Fruit fly (Drosophila melanogaster) whole organism, embryonic: ENCODE data around the gene CG13720.

Experiments used
- Atf-2 ChIP-seq: fragments of 200-800 bp; sonication (Bioruptor generic); optimal IDR thresholded peaks from 2 replicates; lab custom pipeline; 2016; ENCODE audit warnings: missing biosample characterization, missing genetic modification characterization
- Atf6 ChIP-seq: fragments of 200-800 bp; sonication (Bioruptor generic); IDR thresholded peaks from 2 replicates; pipeline ENCODE4 v1.3.6; 2022; ENCODE audit warnings: missing biosample characterization, missing genetic modification characterization
- Blimp-1 ChIP-seq: fragments of 200-800 bp; sonication (Bioruptor generic); optimal IDR thresholded peaks from 3 replicates; lab custom pipeline; 2018; ENCODE audit warnings: missing biosample characterization, missing genetic modification characterization, mild to moderate bottlenecking, moderate library complexity, missing genetic modification reagents
- CG11247 ChIP-seq: fragments of 200-800 bp; sonication (Bioruptor generic); IDR thresholded peaks from 2 replicates; pipeline ENCODE4 v1.3.6; 2022; ENCODE audit warnings: missing biosample characterization, missing genetic modification characterization
- CG12219 ChIP-seq: fragments of 200-800 bp; sonication (Bioruptor generic); optimal IDR thresholded peaks from 3 replicates; lab custom pipeline; 2018; ENCODE audit warnings: missing biosample characterization, mild to moderate bottlenecking, missing genetic modification characterization
- CG12744 ChIP-seq: fragments of 200-800 bp; sonication (Bioruptor generic); optimal IDR thresholded peaks from 2 replicates; lab custom pipeline; 2016; ENCODE audit warnings: missing biosample characterization, missing genetic modification characterization
- CG14965 ChIP-seq: fragments of 200-800 bp; sonication (Bioruptor generic); optimal IDR thresholded peaks from 2 replicates; lab custom pipeline; 2016; ENCODE audit warnings: missing biosample characterization, missing genetic modification characterization, borderline replicate concordance
- CG15011 ChIP-seq: fragments of 200-800 bp; sonication (Bioruptor generic); optimal IDR thresholded peaks from 3 replicates; lab custom pipeline; 2018; ENCODE audit warnings: missing biosample characterization, mild to moderate bottlenecking, missing genetic modification characterization
- CG1647 ChIP-seq: fragments of 200-800 bp; sonication (Bioruptor generic); optimal IDR thresholded peaks from 3 replicates; lab custom pipeline; 2016; ENCODE audit warnings: missing biosample characterization, missing genetic modification characterization
- CG17612 ChIP-seq: fragments of 200-800 bp; sonication (Bioruptor generic); IDR thresholded peaks from 2 replicates; pipeline ENCODE4 v1.3.6; 2022; ENCODE audit warnings: missing biosample characterization, missing genetic modification characterization
- CG18599 ChIP-seq: fragments of 200-800 bp; sonication (Bioruptor generic); optimal IDR thresholded peaks from 3 replicates; lab custom pipeline; 2017; ENCODE audit warnings: missing biosample characterization, missing genetic modification characterization, mild to moderate bottlenecking, moderate library complexity, missing genetic modification reagents
- CG2712 ChIP-seq: fragments of 200-800 bp; optimal IDR thresholded peaks from 3 replicates; lab custom pipeline; 2019; ENCODE audit warnings: missing biosample characterization, mild to moderate bottlenecking, missing genetic modification characterization, moderate library complexity
- CG32532 ChIP-seq: fragments of 200-800 bp; sonication (Bioruptor generic); IDR thresholded peaks from 2 replicates; pipeline ENCODE4 v1.3.6; 2022; ENCODE audit warnings: missing biosample characterization, missing genetic modification characterization
- CG42726 ChIP-seq: fragments of 200-800 bp; sonication (Bioruptor generic); IDR thresholded peaks from 2 replicates; pipeline ENCODE4 v1.3.6; 2022; ENCODE audit warnings: missing biosample characterization, missing genetic modification characterization; ENCODE audit not compliant: partially characterized antibody
- CG4328 ChIP-seq: fragments of 200-800 bp; sonication (Bioruptor generic); optimal IDR thresholded peaks from 3 replicates; lab custom pipeline; 2017; ENCODE audit warnings: missing biosample characterization, missing genetic modification reagents, missing genetic modification characterization
- CG43689 ChIP-seq: fragments of 200-800 bp; sonication (Bioruptor generic); IDR thresholded peaks from 2 replicates; pipeline ENCODE4 v1.3.6; 2022; ENCODE audit warnings: missing biosample characterization, missing genetic modification characterization
- CG6791 ChIP-seq: fragments of 200-800 bp; sonication (Bioruptor generic); IDR thresholded peaks from 3 replicates; pipeline ENCODE4 v1.3.6; 2022; ENCODE audit warnings: missing biosample characterization, missing genetic modification characterization; ENCODE audit not compliant: partially characterized antibody
- CG6813 ChIP-seq: fragments of 200-800 bp; sonication (Bioruptor generic); optimal IDR thresholded peaks from 2 replicates; lab custom pipeline; 2017; ENCODE audit warnings: missing biosample characterization, missing genetic modification characterization, mild to moderate bottlenecking, moderate library complexity, missing genetic modification reagents
- CG8281 ChIP-seq: fragments of 200-800 bp; sonication (Bioruptor generic); optimal IDR thresholded peaks from 2 replicates; lab custom pipeline; 2018; ENCODE audit warnings: missing biosample characterization, mild to moderate bottlenecking, missing genetic modification characterization, moderate library complexity
- CG8388 ChIP-seq: fragments of 200-800 bp; sonication (Bioruptor generic); optimal IDR thresholded peaks from 2 replicates; lab custom pipeline; 2019; ENCODE audit warnings: missing biosample characterization, mild to moderate bottlenecking, missing genetic modification characterization, moderate library complexity
- CG8924 ChIP-seq: fragments of 200-800 bp; optimal IDR thresholded peaks from 3 replicates; lab custom pipeline; 2019; ENCODE audit warnings: missing biosample characterization, mild to moderate bottlenecking, missing genetic modification characterization, moderate library complexity
- CrebB ChIP-seq: fragments of 200-800 bp; sonication (Bioruptor generic); optimal IDR thresholded peaks from 3 replicates; lab custom pipeline; 2018; ENCODE audit warnings: missing biosample characterization, mild to moderate bottlenecking, missing genetic modification characterization
- Doc2 ChIP-seq: fragments of 200-800 bp; sonication (Bioruptor generic); IDR thresholded peaks from 2 replicates; pipeline ENCODE4 v1.3.6; 2022; ENCODE audit warnings: missing biosample characterization, missing genetic modification characterization
- Eip74EF ChIP-seq, 2 experiments: fragments of 200-800 bp in 1 of 2; fragments of >200 bp in 1 of 2; sonication (Bioruptor generic) in 1 of 2; optimal IDR thresholded peaks; 2 replicates each; lab custom pipeline; 2017 to 2019; ENCODE audit warnings: missing biosample characterization in 2 of 2, missing genetic modification characterization in 2 of 2, mild to moderate bottlenecking in 1 of 2, moderate library complexity in 1 of 2
- HLH4C ChIP-seq: fragments of 200-800 bp; sonication (Bioruptor generic); IDR thresholded peaks from 3 replicates; pipeline ENCODE4 v1.3.6; 2022; ENCODE audit warnings: missing biosample characterization, missing genetic modification characterization; ENCODE audit not compliant: partially characterized antibody
- Hr51 ChIP-seq, 2 experiments: fragments of 200-800 bp; sonication (Bioruptor generic); optimal IDR thresholded peaks; 2 replicates in 1 of 2; 3 replicates in 1 of 2; lab custom pipeline; 2016 to 2018; ENCODE audit warnings: missing biosample characterization in 2 of 2, missing genetic modification characterization in 2 of 2, mild to moderate bottlenecking in 1 of 2, moderate library complexity in 1 of 2
- MBD-R2 ChIP-seq: fragments of 200-800 bp; sonication (Bioruptor generic); IDR thresholded peaks from 2 replicates; pipeline ENCODE4 v1.3.6; 2022; ENCODE audit warnings: missing biosample characterization, missing genetic modification characterization
- MESR4 ChIP-seq: fragments of 200-800 bp; sonication (Bioruptor generic); optimal IDR thresholded peaks from 2 replicates; lab custom pipeline; 2018; ENCODE audit warnings: missing biosample characterization, mild to moderate bottlenecking, missing genetic modification characterization, moderate library complexity
- NC2β ChIP-seq: fragments of 200-800 bp; sonication (Bioruptor generic); optimal IDR thresholded peaks from 2 replicates; lab custom pipeline; 2016; ENCODE audit warnings: missing biosample characterization, missing genetic modification characterization
- NfI ChIP-seq: fragments of 200-800 bp; sonication (Bioruptor generic); optimal IDR thresholded peaks from 3 replicates; lab custom pipeline; 2018; ENCODE audit warnings: missing biosample characterization, mild to moderate bottlenecking, missing genetic modification characterization, moderate library complexity
- Ptx1 ChIP-seq: fragments of 200-800 bp; sonication (Bioruptor generic); IDR thresholded peaks from 2 replicates; pipeline ENCODE4 v1.3.6; 2022; ENCODE audit warnings: missing biosample characterization, missing genetic modification characterization
- Scr ChIP-seq: fragments of 200-800 bp; sonication (Bioruptor generic); IDR thresholded peaks from 2 replicates; pipeline ENCODE4 v1.3.6; 2022; ENCODE audit warnings: missing biosample characterization, missing genetic modification characterization; ENCODE audit not compliant: partially characterized antibody
- Sox100B ChIP-seq: fragments of 200-800 bp; sonication (Bioruptor generic); optimal IDR thresholded peaks from 3 replicates; lab custom pipeline; 2018; ENCODE audit warnings: missing biosample characterization, mild to moderate bottlenecking, missing genetic modification characterization
- amos ChIP-seq: fragments of 200-800 bp; sonication (Bioruptor generic); IDR thresholded peaks from 2 replicates; pipeline ENCODE4 v1.3.6; 2022; ENCODE audit warnings: missing biosample characterization, missing genetic modification characterization; ENCODE audit not compliant: partially characterized antibody
- aop ChIP-seq: fragments of 200-800 bp; sonication (Bioruptor generic); IDR thresholded peaks from 2 replicates; pipeline ENCODE4 v1.3.6; 2022; ENCODE audit warnings: missing biosample characterization, missing genetic modification characterization
- bigmax ChIP-seq: fragments of 200-800 bp; sonication (Bioruptor generic); optimal IDR thresholded peaks from 2 replicates; lab custom pipeline; 2018; ENCODE audit warnings: missing biosample characterization, mild to moderate bottlenecking, missing genetic modification characterization
- btn ChIP-seq: fragments of 200-800 bp; sonication (Bioruptor generic); optimal IDR thresholded peaks from 2 replicates; lab custom pipeline; 2016; ENCODE audit warnings: missing biosample characterization, missing genetic modification characterization
- dimm ChIP-seq: fragments of 200-800 bp; sonication (Bioruptor generic); IDR thresholded peaks from 2 replicates; pipeline ENCODE4 v1.3.6; 2022; ENCODE audit warnings: missing biosample characterization, missing genetic modification characterization
- grn ChIP-seq: fragments of 200-800 bp; sonication (Bioruptor generic); optimal IDR thresholded peaks from 3 replicates; lab custom pipeline; 2017; ENCODE audit warnings: missing biosample characterization, missing genetic modification characterization
- gsb-n ChIP-seq: fragments of 200-800 bp; sonication (Bioruptor generic); optimal IDR thresholded peaks from 3 replicates; lab custom pipeline; 2018; ENCODE audit warnings: missing biosample characterization, mild to moderate bottlenecking, missing genetic modification characterization
- gt ChIP-seq: fragments of 200-800 bp; sonication (Bioruptor generic); IDR thresholded peaks from 2 replicates; pipeline ENCODE4 v1.3.6; 2022; ENCODE audit warnings: missing biosample characterization, missing genetic modification characterization
- knrl ChIP-seq: fragments of 200-800 bp; sonication (Bioruptor generic); IDR thresholded peaks from 3 replicates; pipeline ENCODE4 v1.3.6; 2022; ENCODE audit warnings: missing biosample characterization, missing genetic modification characterization; ENCODE audit not compliant: partially characterized antibody
- pan ChIP-seq, 4 experiments: fragments of >200 bp in 3 of 4; fragments of 200-800 bp in 1 of 4; sonication (Bioruptor generic) in 1 of 4; optimal IDR thresholded peaks in 3 of 4; IDR thresholded peaks in 1 of 4; 2 replicates each; pipeline versions ENCODE4 v1.3.6 to Lab custom; 2017 to 2022; ENCODE audit warnings: missing biosample characterization in 2 of 4, missing genetic modification characterization in 2 of 4, mixed read lengths in 1 of 4
- pzg ChIP-seq: fragments of 200-800 bp; sonication (Bioruptor generic); optimal IDR thresholded peaks from 3 replicates; lab custom pipeline; 2018; ENCODE audit warnings: missing biosample characterization, mild to moderate bottlenecking, missing genetic modification characterization, moderate library complexity
- salm ChIP-seq: fragments of 200-800 bp; sonication (Bioruptor generic); optimal IDR thresholded peaks from 2 replicates; lab custom pipeline; 2018; ENCODE audit warnings: missing biosample characterization, mild to moderate bottlenecking, missing genetic modification characterization
- tll ChIP-seq, 2 experiments: fragments of 200-800 bp in 1 of 2; fragments of >200 bp in 1 of 2; sonication (Bioruptor generic) in 1 of 2; optimal IDR thresholded peaks; 2 replicates each; lab custom pipeline; 2017 to 2019; ENCODE audit warnings: missing biosample characterization in 2 of 2, missing genetic modification characterization in 2 of 2, mild to moderate bottlenecking in 1 of 2, moderate library complexity in 1 of 2
- tup ChIP-seq: fragments of 200-800 bp; sonication (Bioruptor generic); optimal IDR thresholded peaks from 2 replicates; lab custom pipeline; 2016; ENCODE audit warnings: missing biosample characterization, mild to moderate bottlenecking, missing genetic modification characterization, moderate library complexity
- vvl ChIP-seq: fragments of 200-800 bp; sonication (Bioruptor generic); IDR thresholded peaks from 2 replicates; pipeline ENCODE4 v1.3.6; 2022; ENCODE audit warnings: missing biosample characterization, missing genetic modification characterization

Gene CG13720

dm6 chr3L:4546650-4547049 is 46.4 kb upstream of the CG13720 start (continued):
- no peak for TF ChIP-seq CG14965 (GFP tag; lab: Kevin White, UChicago)
- no peak for TF ChIP-seq CG17612 (GFP tag; lab: Robert Waterston, UW)
- TF ChIP-seq CG8924 (tag; lab: Kevin White, UChicago): peak; percentile 77
- peak; percentile 70 for TF ChIP-seq vvl (GFP tag; lab: Robert Waterston, UW)
- TF ChIP-seq pzg: no peak
- peak; percentile 26 for TF ChIP-seq CG15011 (GFP tag; lab: Kevin White, UChicago)
- TF ChIP-seq knrl (GFP tag; lab: Robert Waterston, UW): no peak
- no peak for TF ChIP-seq Atf6 (GFP tag; lab: Robert Waterston, UW)
- no peak for TF ChIP-seq amos (GFP tag; lab: Robert Waterston, UW)
- no peak for TF ChIP-seq pan (optimal IDR thresholded peaks at IDR 0.05; lab: Kevin White, UChicago)
- peak in 1 of 2 experiments; percentile 52 for TF ChIP-seq pan (GFP tag; optimal IDR thresholded peaks at IDR 0.05 in 1 of 2, IDR thresholded peaks at IDR 0.05 in 1 of 2)
- TF ChIP-seq CG4328 (GFP tag; lab: Kevin White, UChicago): no peak
- TF ChIP-seq tup: no peak
- 0 out of 2 replicates have a peak, but pooled peaks have one; percentile 17 for TF ChIP-seq MBD-R2 (GFP tag; lab: Robert Waterston, UW)
- TF ChIP-seq NC2β (GFP tag; lab: Kevin White, UChicago): peak; percentile 17
- TF ChIP-seq salm (tag; lab: Kevin White, UChicago): no peak
- TF ChIP-seq dimm (GFP tag; lab: Robert Waterston, UW): 0 out of 2 replicates have a peak, but pooled peaks have one; percentile 35
- TF ChIP-seq CG1647 (GFP tag; lab: Kevin White, UChicago): no peak
- no peak for TF ChIP-seq Scr (GFP tag; lab: Robert Waterston, UW)
- peak; percentile 77 for TF ChIP-seq CG8388 (GFP tag; lab: Kevin White, UChicago)
- TF ChIP-seq CG12744 (GFP tag; lab: Kevin White, UChicago): no peak
- TF ChIP-seq aop (GFP tag; lab: Robert Waterston, UW): no peak
- TF ChIP-seq Doc2 (GFP tag; lab: Robert Waterston, UW): no peak
- TF ChIP-seq CrebB (tag; lab: Kevin White, UChicago): no peak
- no peak for TF ChIP-seq MESR4 (GFP tag; lab: Kevin White, UChicago)
- peak; percentile 56 for TF ChIP-seq CG18599
- peak; percentile 56 for TF ChIP-seq Sox100B
- TF ChIP-seq gsb-n: peak; percentile 81
- TF ChIP-seq CG6813: peak; percentile 46
- peak; percentile 92 for TF ChIP-seq CG2712
- no peak for TF ChIP-seq NfI (GFP tag; lab: Kevin White, UChicago)
- no peak for TF ChIP-seq CG8281 (tag; lab: Kevin White, UChicago)
- TF ChIP-seq Atf-2: no peak
- TF ChIP-seq CG43689 (GFP tag; lab: Robert Waterston, UW): no peak
- TF ChIP-seq Hr51 (GFP tag; optimal IDR thresholded peaks at IDR 0.05; lab: Kevin White, UChicago): peak in 1 of 2 experiments; percentile 49
- peak in 1 of 2 experiments; percentile 33 for TF ChIP-seq Eip74EF (GFP tag; optimal IDR thresholded peaks at IDR 0.05; lab: Kevin White, UChicago)
- TF ChIP-seq Blimp-1 (GFP tag; lab: Kevin White, UChicago): peak; percentile 80
- TF ChIP-seq Ptx1 (GFP tag; lab: Robert Waterston, UW): peak; percentile 70; the same call in 1 of the 2 replicates
- TF ChIP-seq CG42726 (GFP tag; lab: Robert Waterston, UW): no peak
- TF ChIP-seq CG11247 (GFP tag; lab: Robert Waterston, UW): no peak; the same call in 1 of the 2 replicates
- TF ChIP-seq bigmax (GFP tag; lab: Kevin White, UChicago): no peak
- no peak for TF ChIP-seq CG32532 (GFP tag; lab: Robert Waterston, UW)
- no peak for TF ChIP-seq gt (GFP tag; lab: Robert Waterston, UW)
- no peak for TF ChIP-seq CG6791 (GFP tag; lab: Robert Waterston, UW)
- TF ChIP-seq CG12219 (GFP tag; lab: Kevin White, UChicago): peak; percentile 54
- no peak for TF ChIP-seq grn
- TF ChIP-seq HLH4C (GFP tag; lab: Robert Waterston, UW): no peak
- TF ChIP-seq tll (GFP tag; optimal IDR thresholded peaks at IDR 0.05; lab: Kevin White, UChicago): peak in 1 of 2 experiments; percentile 78
- no peak for TF ChIP-seq btn (GFP tag; lab: Kevin White, UChicago)
